Worm (Caenorhabditis elegans) whole organism, early embryonic: ENCODE results near the gene daf-6.

Source experiments
- B0310.2 ChIP-seq: sonication (generic microtip); optimal IDR thresholded peaks from 2 replicates; lab custom pipeline; 2016; ENCODE audit warnings: mild to moderate bottlenecking, missing genetic modification characterization, missing compliant biosample characterization
- F13C5.2 ChIP-seq: sonication (generic microtip); optimal IDR thresholded peaks from 2 replicates; lab custom pipeline; 2017; ENCODE audit warnings: mild to moderate bottlenecking, missing genetic modification characterization, inconsistent platforms, missing compliant biosample characterization
- aly-1 ChIP-seq: sonication (generic microtip); optimal IDR thresholded peaks from 2 replicates; lab custom pipeline; 2016; ENCODE audit warnings: missing genetic modification characterization, missing compliant biosample characterization
- ama-1 ChIP-seq: fragments of 150-350 bp; optimal IDR thresholded peaks from 2 replicates; lab custom pipeline; 2014
- ceh-13 ChIP-seq: fragments of 200-800 bp; sonication (Bioruptor generic); optimal IDR thresholded peaks from 2 replicates; lab custom pipeline; 2018; ENCODE audit warnings: mild to moderate bottlenecking, missing genetic modification characterization, missing compliant biosample characterization
- ceh-36 ChIP-seq: sonication (generic microtip); optimal IDR thresholded peaks from 2 replicates; lab custom pipeline; 2016; ENCODE audit warnings: missing genetic modification characterization, inconsistent platforms, missing compliant biosample characterization
- ets-7 ChIP-seq: sonication (generic microtip); optimal IDR thresholded peaks from 2 replicates; lab custom pipeline; 2016; ENCODE audit warnings: missing genotype, missing genetic modification characterization, missing compliant biosample characterization
- flt-1 ChIP-seq: fragments of 200-800 bp; sonication (Bioruptor generic); IDR thresholded peaks from 2 replicates; pipeline ENCODE4 v1.3.6; 2022; ENCODE audit warnings: missing genetic modification characterization, missing compliant biosample characterization
- hmbx-1 ChIP-seq: sonication (generic microtip); optimal IDR thresholded peaks from 2 replicates; lab custom pipeline; 2016; ENCODE audit warnings: mild to moderate bottlenecking, missing genetic modification characterization, missing compliant biosample characterization
- hmg-4 ChIP-seq: fragments of 200-800 bp; sonication (Bioruptor generic); optimal IDR thresholded peaks from 2 replicates; lab custom pipeline; 2018; ENCODE audit warnings: mild to moderate bottlenecking, missing genetic modification characterization, missing compliant biosample characterization
- hnd-1 ChIP-seq: sonication (generic microtip); optimal IDR thresholded peaks from 2 replicates; lab custom pipeline; 2016; ENCODE audit warnings: missing genetic modification characterization, missing compliant biosample characterization
- pes-1 ChIP-seq: fragments of 200-800 bp; sonication (Bioruptor generic); IDR thresholded peaks from 2 replicates; pipeline ENCODE4 v1.3.6; 2022; ENCODE audit warnings: missing genetic modification reagents, missing genetic modification characterization, missing compliant biosample characterization
- scrt-1 ChIP-seq: fragments of 200-800 bp; sonication (Bioruptor generic); IDR thresholded peaks from 2 replicates; pipeline ENCODE4 v1.3.6; 2022; ENCODE audit warnings: missing genetic modification characterization, missing compliant biosample characterization
- sea-1 ChIP-seq: fragments of 200-800 bp; sonication (Bioruptor generic); conservative IDR thresholded peaks from 2 replicates; pipeline ENCODE4 v1.3.6; 2022; ENCODE audit warnings: missing genetic modification characterization, missing compliant biosample characterization
- tbx-11 ChIP-seq: fragments of 200-800 bp; sonication (Bioruptor generic); IDR thresholded peaks from 2 replicates; pipeline ENCODE4 v1.3.6; 2022; ENCODE audit warnings: missing genetic modification characterization, missing compliant biosample characterization
- tbx-37 ChIP-seq: fragments of 200-800 bp; sonication (Bioruptor generic); conservative IDR thresholded peaks from 2 replicates; pipeline ENCODE4 v1.3.6; 2022; ENCODE audit warnings: missing genetic modification reagents, missing genetic modification characterization, missing compliant biosample characterization
- tra-4 ChIP-seq: sonication (generic microtip); optimal IDR thresholded peaks from 2 replicates; lab custom pipeline; 2017; ENCODE audit warnings: missing genetic modification characterization, missing compliant biosample characterization

Gene daf-6

DNA sequence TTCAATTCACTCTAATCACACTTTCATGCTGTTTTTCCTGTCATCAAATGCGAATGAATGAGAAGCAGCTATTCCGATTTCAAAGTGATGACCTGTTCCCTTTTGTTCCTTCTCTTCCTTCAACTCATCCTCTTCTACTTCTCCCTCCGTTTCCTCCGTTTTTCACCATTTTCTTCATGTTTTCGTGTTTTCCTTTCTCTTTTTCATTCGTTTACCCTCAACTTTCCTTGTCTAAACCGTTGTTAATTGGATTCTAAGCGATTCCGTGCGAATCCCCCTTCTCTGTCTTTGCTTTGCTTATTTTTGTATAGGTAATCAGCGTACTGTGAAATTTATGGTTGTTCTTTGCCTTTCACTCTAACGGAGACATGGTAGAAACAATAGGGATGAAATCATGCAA lies 2.4 kb upstream of the daf-6 start:
- no peak for TF ChIP-seq ets-7 (tag; lab: Kevin White, UChicago)
- TF ChIP-seq flt-1 (GFP tag; lab: Robert Waterston, UW): no peak
- TF ChIP-seq F13C5.2 (tag; lab: Kevin White, UChicago): no peak
- no peak for TF ChIP-seq ceh-13 (GFP tag; lab: Kevin White, UChicago)
- TF ChIP-seq sea-1 (GFP tag; lab: Robert Waterston, UW): no peak
- TF ChIP-seq tbx-37 (GFP tag; lab: Robert Waterston, UW): no peak
- no peak for TF ChIP-seq pes-1
- TF ChIP-seq hnd-1 (tag; lab: Kevin White, UChicago): no peak
- TF ChIP-seq hmbx-1 (tag; lab: Kevin White, UChicago): no peak
- TF ChIP-seq hmg-4: no peak
- no peak for TF ChIP-seq tra-4
- no peak for TF ChIP-seq tbx-11 (GFP tag; lab: Robert Waterston, UW)
- TF ChIP-seq B0310.2: no peak
- TF ChIP-seq ama-1 (lab: Kevin White, UChicago): no peak
- TF ChIP-seq scrt-1 (GFP tag; lab: Robert Waterston, UW): no peak
- TF ChIP-seq aly-1 (tag; lab: Kevin White, UChicago): no peak
- TF ChIP-seq ceh-36: no peak

DNA sequence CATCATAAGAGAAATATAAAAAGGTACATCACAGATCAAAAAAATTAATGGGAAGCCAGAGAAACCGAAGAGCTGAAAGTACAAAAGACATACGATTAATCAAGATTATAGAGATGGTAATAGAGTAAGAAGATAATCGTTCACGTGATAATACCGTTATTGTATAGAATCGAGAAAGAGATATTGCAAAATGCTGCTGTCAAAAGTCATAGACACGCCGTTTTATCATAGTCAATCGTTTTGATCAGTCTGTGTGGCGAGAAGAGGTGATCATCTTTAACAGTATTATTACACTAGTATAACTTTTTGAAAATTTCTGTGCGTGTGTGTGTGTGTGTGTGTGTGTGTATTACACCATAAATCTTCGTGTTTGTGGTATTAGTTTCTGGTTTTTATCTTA lies 6.1 kb downstream of the daf-6 start:
- no peak for TF ChIP-seq pes-1
- TF ChIP-seq ama-1 (lab: Kevin White, UChicago): no peak
- TF ChIP-seq tbx-11 (GFP tag; lab: Robert Waterston, UW): no peak
- no peak for TF ChIP-seq hnd-1 (tag; lab: Kevin White, UChicago)
- TF ChIP-seq F13C5.2 (tag; lab: Kevin White, UChicago): no peak
- no peak for TF ChIP-seq flt-1 (GFP tag; lab: Robert Waterston, UW)
- TF ChIP-seq sea-1 (GFP tag; lab: Robert Waterston, UW): no peak
- no peak for TF ChIP-seq aly-1 (tag; lab: Kevin White, UChicago)
- no peak for TF ChIP-seq ets-7 (tag; lab: Kevin White, UChicago)
- no peak for TF ChIP-seq tra-4
- TF ChIP-seq ceh-36: no peak
- TF ChIP-seq B0310.2: no peak
- TF ChIP-seq hmbx-1 (tag; lab: Kevin White, UChicago): no peak
- TF ChIP-seq scrt-1 (GFP tag; lab: Robert Waterston, UW): no peak
- no peak for TF ChIP-seq hmg-4
- TF ChIP-seq tbx-37 (GFP tag; lab: Robert Waterston, UW): no peak
- TF ChIP-seq ceh-13 (GFP tag; lab: Kevin White, UChicago): no peak

DNA sequence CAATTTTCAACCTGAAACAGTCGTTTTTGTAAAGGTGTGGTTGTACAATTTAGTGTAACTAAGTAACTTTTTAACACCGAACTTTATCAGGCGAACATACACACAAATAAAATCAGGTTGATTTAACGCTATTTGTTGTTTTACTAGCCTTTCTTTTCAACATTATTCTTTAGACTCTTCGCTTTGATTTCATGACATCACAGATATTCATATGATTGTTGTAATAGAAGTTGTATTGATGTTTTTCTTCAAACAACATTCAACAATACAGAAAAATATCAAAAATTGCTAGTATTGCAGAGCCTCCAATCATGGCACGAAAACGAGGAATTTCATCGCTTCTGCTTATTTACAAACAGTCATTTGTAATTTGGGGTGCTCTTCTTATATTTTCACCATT lies 6.6 kb downstream of the daf-6 start, which contains the start of gene nac-1:
Gene nac-1, plus strand, starts transcription at position 301 of the 400 bp plus-strand sequence.
- TF ChIP-seq ets-7 (tag; lab: Kevin White, UChicago) (no peak), tbx-11 (GFP tag; lab: Robert Waterston, UW) (no peak), ama-1 (lab: Kevin White, UChicago) (no peak), tbx-37 (GFP tag; lab: Robert Waterston, UW) (no peak), ceh-13 (GFP tag; lab: Kevin White, UChicago) (no peak), ceh-36 (no peak), pes-1 (no peak), hmg-4 (no peak), hmbx-1 (tag; lab: Kevin White, UChicago) (no peak), scrt-1 (GFP tag; lab: Robert Waterston, UW) (no peak), B0310.2 (no peak), tra-4 (no peak), F13C5.2 (tag; lab: Kevin White, UChicago) (no peak), hnd-1 (tag; lab: Kevin White, UChicago) (no peak), flt-1 (GFP tag; lab: Robert Waterston, UW) (no peak), sea-1 (GFP tag; lab: Robert Waterston, UW) (no peak), aly-1 (tag; lab: Kevin White, UChicago) (no peak)

DNA sequence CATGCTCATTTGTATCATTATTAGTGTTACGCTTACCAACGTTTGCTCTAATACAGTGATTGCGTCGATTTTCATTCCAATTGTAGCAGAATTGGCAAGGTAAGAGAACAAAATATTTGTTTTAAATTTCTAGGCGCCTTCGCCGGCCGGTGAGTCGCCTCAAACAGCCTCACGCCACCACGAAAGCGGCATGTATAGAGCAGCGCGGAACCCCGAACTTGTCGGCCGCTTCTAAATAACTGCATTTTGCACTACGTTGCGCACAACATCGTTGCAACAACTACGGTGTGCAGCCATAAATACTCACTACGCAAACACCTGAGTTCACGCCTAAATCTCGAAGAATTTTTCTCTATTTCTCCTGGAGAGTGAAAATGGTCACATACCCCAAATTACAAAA lies 8.9 kb downstream of the daf-6 start:
- TF ChIP-seq flt-1 (GFP tag; lab: Robert Waterston, UW) (no peak), scrt-1 (GFP tag; lab: Robert Waterston, UW) (no peak), aly-1 (tag; lab: Kevin White, UChicago) (no peak), F13C5.2 (tag; lab: Kevin White, UChicago) (no peak), tra-4 (no peak), hmg-4 (no peak), tbx-11 (GFP tag; lab: Robert Waterston, UW) (no peak), sea-1 (GFP tag; lab: Robert Waterston, UW) (no peak), ets-7 (tag; lab: Kevin White, UChicago) (no peak), ceh-36 (no peak), tbx-37 (GFP tag; lab: Robert Waterston, UW) (no peak), hnd-1 (tag; lab: Kevin White, UChicago) (no peak), hmbx-1 (tag; lab: Kevin White, UChicago) (no peak), ceh-13 (GFP tag; lab: Kevin White, UChicago) (no peak), pes-1 (no peak), ama-1 (lab: Kevin White, UChicago) (no peak), B0310.2 (no peak)

DNA sequence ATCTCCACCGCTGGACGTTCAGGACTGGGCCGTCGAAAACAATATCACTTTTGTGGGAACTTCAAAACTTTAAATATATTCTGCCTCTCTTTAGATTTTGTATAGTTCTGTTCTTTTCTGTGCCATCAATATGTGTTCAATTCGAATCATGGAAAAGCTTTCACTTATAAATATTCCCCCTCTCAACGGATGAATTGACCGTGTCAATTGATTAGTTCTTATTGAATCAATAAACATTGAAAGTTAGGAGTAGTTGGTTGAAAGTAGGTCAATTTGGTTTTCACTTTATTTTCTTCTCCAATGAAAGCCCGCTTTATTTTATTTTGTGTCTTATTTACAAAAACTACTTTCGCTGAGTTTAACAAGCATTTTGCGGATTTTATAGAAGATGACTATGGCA lies 9.9 kb downstream of the daf-6 start, which contains the start of gene lips-8:
Gene lips-8, plus strand, starts transcription at position 301 of the 400 bp plus-strand sequence.
- TF ChIP-seq F13C5.2 (tag; lab: Kevin White, UChicago): no peak
- TF ChIP-seq tra-4: no peak
- no peak for TF ChIP-seq tbx-11 (GFP tag; lab: Robert Waterston, UW)

DNA sequence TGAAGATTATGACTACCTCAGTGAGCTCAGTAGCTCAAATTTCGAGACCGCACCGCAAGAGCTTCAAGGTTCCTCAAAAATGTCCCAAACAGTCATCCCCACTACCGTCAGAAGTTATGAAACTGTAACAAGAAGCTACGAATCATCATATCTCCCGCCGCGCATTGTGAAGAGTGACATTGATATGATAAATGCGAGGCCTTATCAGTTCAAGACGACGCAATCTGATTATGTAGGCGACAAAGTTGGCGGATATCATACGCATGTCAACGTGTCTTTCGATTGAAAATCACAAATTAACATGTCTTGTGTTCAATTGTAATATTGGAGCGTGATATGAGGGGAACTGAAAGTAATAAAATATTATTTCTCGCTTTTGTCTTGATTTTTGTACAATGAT lies 12.2 kb downstream of the daf-6 start:
- TF ChIP-seq F13C5.2 (tag; lab: Kevin White, UChicago) (no peak), ceh-13 (GFP tag; lab: Kevin White, UChicago) (no peak), sea-1 (GFP tag; lab: Robert Waterston, UW) (no peak), aly-1 (tag; lab: Kevin White, UChicago) (no peak), pes-1 (no peak), tbx-11 (GFP tag; lab: Robert Waterston, UW) (no peak), tbx-37 (GFP tag; lab: Robert Waterston, UW) (no peak), ceh-36 (no peak), hmbx-1 (tag; lab: Kevin White, UChicago) (no peak), ama-1 (lab: Kevin White, UChicago) (no peak), scrt-1 (GFP tag; lab: Robert Waterston, UW) (no peak), tra-4 (no peak)

DNA sequence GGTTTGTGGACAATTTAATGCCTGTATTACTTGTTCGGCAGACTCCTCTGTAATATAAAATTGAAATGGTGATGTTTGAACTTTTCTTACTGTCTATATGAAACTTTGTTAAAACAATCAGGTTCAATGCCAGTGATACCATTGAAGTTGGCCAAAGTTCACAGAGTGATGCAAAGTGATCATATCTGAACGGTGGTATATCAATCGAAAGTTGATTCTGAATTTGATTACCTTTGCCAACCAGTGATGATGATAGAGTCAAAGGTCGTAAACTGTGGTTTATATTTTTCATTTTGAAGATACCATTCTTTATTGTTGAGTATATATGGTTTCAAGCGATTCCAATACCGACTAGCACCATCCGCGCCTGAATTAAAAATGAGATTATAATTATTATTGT lies 15.1 kb downstream of the daf-6 start:
- no peak for TF ChIP-seq tra-4
- no peak for TF ChIP-seq tbx-37 (GFP tag; lab: Robert Waterston, UW)
- TF ChIP-seq aly-1 (tag; lab: Kevin White, UChicago): no peak
- no peak for TF ChIP-seq pes-1
- TF ChIP-seq ama-1 (lab: Kevin White, UChicago): no peak
- no peak for TF ChIP-seq tbx-11 (GFP tag; lab: Robert Waterston, UW)
- no peak for TF ChIP-seq scrt-1 (GFP tag; lab: Robert Waterston, UW)
- TF ChIP-seq B0310.2: no peak
- TF ChIP-seq ets-7 (tag; lab: Kevin White, UChicago): no peak
- TF ChIP-seq ceh-13 (GFP tag; lab: Kevin White, UChicago): no peak
- TF ChIP-seq F13C5.2 (tag; lab: Kevin White, UChicago): no peak
- TF ChIP-seq ceh-36: no peak
- no peak for TF ChIP-seq sea-1 (GFP tag; lab: Robert Waterston, UW)
- TF ChIP-seq hmg-4: no peak
- no peak for TF ChIP-seq hnd-1 (tag; lab: Kevin White, UChicago)
- no peak for TF ChIP-seq flt-1 (GFP tag; lab: Robert Waterston, UW)
- no peak for TF ChIP-seq hmbx-1 (tag; lab: Kevin White, UChicago)
